Fruit fly (Drosophila melanogaster) whole organism, adult: ENCODE results near the gene Nepl13.

Source experiments
- CG11617 ChIP-seq: fragments of 200-800 bp; sonication (Bioruptor generic); optimal IDR thresholded peaks from 2 replicates; lab custom pipeline; 2017; ENCODE audit warnings: mild to moderate bottlenecking, missing biosample characterization, missing genetic modification reagents, missing genetic modification characterization
- CG12768 ChIP-seq: fragments of 200-800 bp; sonication (Bioruptor generic); optimal IDR thresholded peaks from 2 replicates; lab custom pipeline; 2017; ENCODE audit warnings: missing biosample characterization, missing genetic modification characterization, mild to moderate bottlenecking, moderate library complexity, missing genetic modification reagents
- CG14711 ChIP-seq: fragments of 200-800 bp; sonication (Bioruptor generic); optimal IDR thresholded peaks from 2 replicates; lab custom pipeline; 2018; ENCODE audit warnings: missing biosample characterization, mild to moderate bottlenecking, missing genetic modification characterization, moderate library complexity
- CG1620 ChIP-seq: fragments of 200-800 bp; sonication (Bioruptor generic); optimal IDR thresholded peaks from 2 replicates; lab custom pipeline; 2016; ENCODE audit warnings: missing biosample characterization, missing genetic modification characterization
- CG33017 ChIP-seq: fragments of 200-800 bp; sonication (Bioruptor generic); optimal IDR thresholded peaks from 2 replicates; lab custom pipeline; 2018; ENCODE audit warnings: missing biosample characterization, mild to moderate bottlenecking, missing genetic modification characterization, moderate library complexity
- CG5204 ChIP-seq: fragments of 200-800 bp; sonication (Bioruptor generic); optimal IDR thresholded peaks from 2 replicates; lab custom pipeline; 2016; ENCODE audit warnings: missing biosample characterization, missing genetic modification characterization
- CG7045 ChIP-seq: fragments of 200-800 bp; sonication (Bioruptor generic); optimal IDR thresholded peaks from 2 replicates; lab custom pipeline; 2017; ENCODE audit warnings: missing biosample characterization, mild to moderate bottlenecking, missing genetic modification characterization
- CG7101 ChIP-seq: fragments of 200-800 bp; sonication (Bioruptor generic); optimal IDR thresholded peaks from 2 replicates; lab custom pipeline; 2018; ENCODE audit warnings: missing biosample characterization, mild to moderate bottlenecking, missing genetic modification characterization, moderate library complexity
- Clk ChIP-seq: fragments of 200-800 bp; sonication (Bioruptor generic); optimal IDR thresholded peaks from 2 replicates; lab custom pipeline; 2017; ENCODE audit warnings: missing biosample characterization, missing genetic modification characterization
- Crg-1 ChIP-seq: fragments of 200-800 bp; sonication (Bioruptor generic); optimal IDR thresholded peaks from 2 replicates; lab custom pipeline; 2016; ENCODE audit warnings: missing biosample characterization, missing genetic modification characterization
- Hr96 ChIP-seq: fragments of 200-800 bp; sonication (Bioruptor generic); optimal IDR thresholded peaks from 2 replicates; lab custom pipeline; 2016; ENCODE audit warnings: missing biosample characterization, missing genetic modification characterization
- Mnt ChIP-seq: fragments of 200-800 bp; sonication (Bioruptor generic); optimal IDR thresholded peaks from 2 replicates; lab custom pipeline; 2016; ENCODE audit warnings: missing biosample characterization, mild to moderate bottlenecking, missing genetic modification characterization
- bab1 ChIP-seq: fragments of 200-800 bp; sonication (Bioruptor generic); optimal IDR thresholded peaks from 3 replicates; lab custom pipeline; 2019; ENCODE audit warnings: missing biosample characterization, mild to moderate bottlenecking, missing genetic modification characterization, moderate library complexity
- cic ChIP-seq: fragments of 200-800 bp; sonication (Bioruptor generic); optimal IDR thresholded peaks from 2 replicates; lab custom pipeline; 2017; ENCODE audit warnings: missing biosample characterization, mild to moderate bottlenecking, missing genetic modification characterization, moderate library complexity
- cnc ChIP-seq, 2 experiments: fragments of >200 bp; optimal IDR thresholded peaks; 2 replicates each; lab custom pipeline; 2017
- kay ChIP-seq: fragments of 200-800 bp; sonication (Bioruptor generic); peaks from one replicate; lab custom pipeline; 2016; ENCODE audit warnings: missing biosample characterization, missing genetic modification characterization, borderline replicate concordance
- ovo ChIP-seq: fragments of 200-800 bp; sonication (Bioruptor generic); optimal IDR thresholded peaks from 2 replicates; lab custom pipeline; 2016; ENCODE audit warnings: missing biosample characterization, missing genetic modification characterization
- pad ChIP-seq: fragments of 200-800 bp; sonication (Bioruptor generic); optimal IDR thresholded peaks from 3 replicates; lab custom pipeline; 2017; ENCODE audit warnings: missing biosample characterization, missing genetic modification characterization, mild to moderate bottlenecking, moderate library complexity, missing genetic modification reagents
- tj ChIP-seq: fragments of 200-800 bp; sonication (Bioruptor generic); optimal IDR thresholded peaks from 3 replicates; lab custom pipeline; 2017; ENCODE audit warnings: missing biosample characterization, mild to moderate bottlenecking, missing genetic modification characterization, moderate library complexity
- toe ChIP-seq: fragments of 200-800 bp; sonication (Bioruptor generic); optimal IDR thresholded peaks from 2 replicates; lab custom pipeline; 2016; ENCODE audit warnings: missing biosample characterization, missing genetic modification characterization

Gene Nepl13

dm6 chr3R:22760988-22761387 is at the start of gene Nepl13:
Nepl13 (minus strand) TSS chr3R:22761076.
- TF ChIP-seq cic (peak; percentile 46), bab1 (GFP tag; lab: Kevin White, UChicago) (no peak)

dm6 chr3R:22810277-22810676 is 49.4 kb upstream of the Nepl13 start:
- TF ChIP-seq CG5204, result no peak
- TF ChIP-seq bab1 (GFP tag; lab: Kevin White, UChicago), result no peak
- no peak for TF ChIP-seq tj (GFP tag; lab: Kevin White, UChicago)
- no peak for TF ChIP-seq cnc (optimal IDR thresholded peaks at IDR 0.05; lab: Kevin White, UChicago)
- no peak for TF ChIP-seq ovo
- TF ChIP-seq kay (GFP tag; lab: Kevin White, UChicago), result no peak

dm6 chr3R:22807132-22807531 is 46.3 kb upstream of the Nepl13 start:
- no peak for TF ChIP-seq kay (GFP tag; lab: Kevin White, UChicago)
- no peak for TF ChIP-seq CG12768 (GFP tag; lab: Kevin White, UChicago)
- TF ChIP-seq ovo, result no peak
- no peak for TF ChIP-seq Crg-1 (GFP tag; lab: Kevin White, UChicago)
- no peak for TF ChIP-seq cic
- no peak for TF ChIP-seq Hr96 (GFP tag; lab: Kevin White, UChicago)
- TF ChIP-seq CG11617 (GFP tag; lab: Kevin White, UChicago), result no peak
- TF ChIP-seq Mnt (GFP tag; lab: Kevin White, UChicago), result no peak
- no peak for TF ChIP-seq cnc (optimal IDR thresholded peaks at IDR 0.05; lab: Kevin White, UChicago)
- TF ChIP-seq pad (GFP tag; lab: Kevin White, UChicago), result no peak
- no peak for TF ChIP-seq CG7101 (tag; lab: Kevin White, UChicago)
- TF ChIP-seq toe (GFP tag; lab: Kevin White, UChicago), result no peak

dm6 chr3R:22803655-22804341 is 42.9 kb upstream of the Nepl13 start, which contains the start of gene CG7031:
CG7031 (plus strand) TSS chr3R:22804291.
- TF ChIP-seq Mnt (GFP tag; lab: Kevin White, UChicago) (no peak), Crg-1 (GFP tag; lab: Kevin White, UChicago) (no peak), ovo (no peak), Hr96 (GFP tag; lab: Kevin White, UChicago) (no peak), pad (GFP tag; lab: Kevin White, UChicago) (no peak), toe (GFP tag; lab: Kevin White, UChicago) (no peak), cnc (optimal IDR thresholded peaks at IDR 0.05; lab: Kevin White, UChicago) (no peak), kay (GFP tag; lab: Kevin White, UChicago) (no peak), tj (GFP tag; lab: Kevin White, UChicago) (no peak), CG33017 (no peak), bab1 (GFP tag; lab: Kevin White, UChicago) (no peak), CG5204 (no peak), CG7101 (tag; lab: Kevin White, UChicago) (no peak), Clk (GFP tag; lab: Kevin White, UChicago) (no peak), CG14711 (no peak), CG7045 (GFP tag; lab: Kevin White, UChicago) (no peak)

dm6 chr3R:22793953-22794352 is 33.1 kb upstream of the Nepl13 start:
- TF ChIP-seq toe (GFP tag; lab: Kevin White, UChicago) (no peak), cnc (optimal IDR thresholded peaks at IDR 0.05; lab: Kevin White, UChicago) (no peak), Crg-1 (GFP tag; lab: Kevin White, UChicago) (no peak), kay (GFP tag; lab: Kevin White, UChicago) (no peak), Mnt (GFP tag; lab: Kevin White, UChicago) (no peak), CG7045 (GFP tag; lab: Kevin White, UChicago) (no peak), tj (GFP tag; lab: Kevin White, UChicago) (no peak), pad (GFP tag; lab: Kevin White, UChicago) (no peak), CG14711 (no peak), CG1620 (no peak), CG5204 (no peak), CG12768 (GFP tag; lab: Kevin White, UChicago) (no peak), CG11617 (GFP tag; lab: Kevin White, UChicago) (no peak), CG7101 (tag; lab: Kevin White, UChicago) (no peak), Clk (GFP tag; lab: Kevin White, UChicago) (no peak), CG33017 (no peak)

- TF ChIP-seq tj (GFP tag; lab: Kevin White, UChicago) (no peak), CG12768 (GFP tag; lab: Kevin White, UChicago) (no peak), kay (GFP tag; lab: Kevin White, UChicago) (no peak), CG33017 (no peak), toe (GFP tag; lab: Kevin White, UChicago) (no peak), Mnt (GFP tag; lab: Kevin White, UChicago) (no peak), CG5204 (no peak), pad (GFP tag; lab: Kevin White, UChicago) (no peak), CG14711 (no peak), cic (no peak), Crg-1 (GFP tag; lab: Kevin White, UChicago) (no peak), CG1620 (no peak), Hr96 (GFP tag; lab: Kevin White, UChicago) (no peak), bab1 (GFP tag; lab: Kevin White, UChicago) (no peak), ovo (no peak), CG7045 (GFP tag; lab: Kevin White, UChicago) (no peak), cnc (optimal IDR thresholded peaks at IDR 0.05; lab: Kevin White, UChicago) (no peak), CG11617 (GFP tag; lab: Kevin White, UChicago) (no peak), Clk (GFP tag; lab: Kevin White, UChicago) (no peak)
These were observed 28.2 kb upstream of the Nepl13 start for dm6 chr3R:22789106-22789505.
